Worm (Caenorhabditis elegans) whole organism, L2 larva: ENCODE results near the gene sdz-13.

Experiments
- C34F6.9 ChIP-seq: fragments of 150-350 bp; optimal IDR thresholded peaks from 2 replicates; lab custom pipeline; 2014; ENCODE audit warnings: missing biosample characterization, missing genetic modification characterization
- F13H6.1 ChIP-seq: sonication (generic microtip); optimal IDR thresholded peaks from 2 replicates; lab custom pipeline; 2016; ENCODE audit warnings: missing genetic modification characterization, missing compliant biosample characterization
- ZK546.5 ChIP-seq: sonication (generic microtip); optimal IDR thresholded peaks from 2 replicates; lab custom pipeline; 2017; ENCODE audit warnings: missing biosample characterization, missing genetic modification characterization
- alr-1 ChIP-seq: fragments of 150-350 bp; optimal IDR thresholded peaks from 2 replicates; lab custom pipeline; 2014; ENCODE audit warnings: missing biosample characterization, missing genetic modification characterization
- aly-2 ChIP-seq: fragments of 150-350 bp; optimal IDR thresholded peaks from 2 replicates; lab custom pipeline; 2014; ENCODE audit warnings: missing biosample characterization, missing genetic modification characterization
- ama-1 ChIP-seq: fragments of 150-350 bp; optimal IDR thresholded peaks from 2 replicates; lab custom pipeline; 2018; ENCODE audit warnings: inconsistent platforms
- blmp-1 ChIP-seq: sonication (generic microtip); optimal IDR thresholded peaks from 2 replicates; lab custom pipeline; 2017; ENCODE audit warnings: missing genetic modification characterization, mild to moderate bottlenecking, missing compliant biosample characterization, antibody characterized with exemption, moderate library complexity; ENCODE audit not compliant: insufficient read depth
- crh-2 ChIP-seq: sonication (generic microtip); optimal IDR thresholded peaks from 2 replicates; lab custom pipeline; 2017; ENCODE audit warnings: missing biosample characterization, missing genetic modification characterization
- dmd-4 ChIP-seq: sonication (generic microtip); optimal IDR thresholded peaks from 2 replicates; lab custom pipeline; 2017; ENCODE audit warnings: missing biosample characterization, missing genetic modification characterization
- elt-1 ChIP-seq: fragments of 150-350 bp; optimal IDR thresholded peaks from 2 replicates; lab custom pipeline; 2014; ENCODE audit warnings: missing biosample characterization, missing genetic modification characterization
- elt-3 ChIP-seq: sonication (generic microtip); optimal IDR thresholded peaks from 2 replicates; lab custom pipeline; 2017; ENCODE audit warnings: missing biosample characterization, missing genetic modification characterization
- fos-1 ChIP-seq: fragments of 150-350 bp; optimal IDR thresholded peaks from 2 replicates; lab custom pipeline; 2014; ENCODE audit warnings: missing biosample characterization, missing genetic modification characterization
- gmeb-1 ChIP-seq: fragments of 150-350 bp; optimal IDR thresholded peaks from 2 replicates; lab custom pipeline; 2014; ENCODE audit warnings: missing biosample characterization, missing genetic modification characterization
- lin-11 ChIP-seq: fragments of 150-350 bp; sonication (generic microtip); optimal IDR thresholded peaks from 2 replicates; lab custom pipeline; 2014; ENCODE audit warnings: missing biosample characterization, missing genetic modification characterization, inconsistent platforms, mixed read lengths
- lin-13 ChIP-seq: fragments of 150-350 bp; optimal IDR thresholded peaks from 2 replicates; lab custom pipeline; 2014; ENCODE audit warnings: missing biosample characterization, missing genetic modification reagents, missing genetic modification characterization
- lin-39 ChIP-seq: fragments of 150-350 bp; optimal IDR thresholded peaks from 2 replicates; lab custom pipeline; 2014; ENCODE audit warnings: missing biosample characterization, missing genetic modification reagents, missing genetic modification characterization
- lsy-2 ChIP-seq, 2 experiments: fragments of 150-350 bp in 1 of 2; sonication (generic microtip) in 1 of 2; optimal IDR thresholded peaks; 2 replicates each; lab custom pipeline; 2014 to 2017; ENCODE audit warnings: missing biosample characterization in 2 of 2, missing genetic modification characterization in 2 of 2
- mab-5 ChIP-seq: fragments of 150-350 bp; optimal IDR thresholded peaks from 2 replicates; lab custom pipeline; 2014; ENCODE audit warnings: missing biosample characterization, missing genetic modification characterization
- mbf-1 ChIP-seq: sonication (generic microtip); optimal IDR thresholded peaks from 2 replicates; lab custom pipeline; 2017; ENCODE audit warnings: missing biosample characterization, missing genetic modification characterization
- nhr-11 ChIP-seq: fragments of 150-350 bp; optimal IDR thresholded peaks from 2 replicates; lab custom pipeline; 2014; ENCODE audit warnings: missing biosample characterization, missing genetic modification characterization
- nhr-12 ChIP-seq: fragments of 150-350 bp; optimal IDR thresholded peaks from 2 replicates; lab custom pipeline; 2014; ENCODE audit warnings: missing biosample characterization, missing genetic modification characterization
- nhr-129 ChIP-seq: fragments of 150-350 bp; optimal IDR thresholded peaks from 2 replicates; lab custom pipeline; 2014; ENCODE audit warnings: missing biosample characterization, missing genetic modification characterization
- nhr-21 ChIP-seq: fragments of 150-350 bp; optimal IDR thresholded peaks from 2 replicates; lab custom pipeline; 2014; ENCODE audit warnings: missing biosample characterization, missing genetic modification characterization
- nhr-23 ChIP-seq: fragments of 150-350 bp; optimal IDR thresholded peaks from 2 replicates; lab custom pipeline; 2014; ENCODE audit warnings: missing biosample characterization, missing genetic modification reagents, missing genetic modification characterization
- nhr-25 ChIP-seq: fragments of 150-350 bp; sonication (generic microtip); optimal IDR thresholded peaks from 3 replicates; lab custom pipeline; 2014; ENCODE audit warnings: missing biosample characterization, missing genetic modification characterization
- nhr-6 ChIP-seq: fragments of 150-350 bp; optimal IDR thresholded peaks from 2 replicates; lab custom pipeline; 2014; ENCODE audit warnings: missing biosample characterization, missing genetic modification characterization
- nhr-77 ChIP-seq: fragments of 150-350 bp; optimal IDR thresholded peaks from 2 replicates; lab custom pipeline; 2014; ENCODE audit warnings: missing biosample characterization, missing genetic modification characterization
- sem-4 ChIP-seq: fragments of 150-350 bp; optimal IDR thresholded peaks from 2 replicates; lab custom pipeline; 2014; ENCODE audit warnings: missing biosample characterization, missing genetic modification reagents, missing genetic modification characterization
- skn-1 ChIP-seq: sonication (generic microtip); optimal IDR thresholded peaks from 2 replicates; lab custom pipeline; 2017; ENCODE audit warnings: missing biosample characterization, missing genetic modification characterization
- sma-3 ChIP-seq: sonication (generic microtip); optimal IDR thresholded peaks from 2 replicates; lab custom pipeline; 2016; ENCODE audit warnings: missing genetic modification reagents, missing genetic modification characterization, missing compliant biosample characterization
- unc-55 ChIP-seq: fragments of 150-350 bp; sonication (generic microtip); optimal IDR thresholded peaks from 3 replicates; lab custom pipeline; 2014; ENCODE audit warnings: missing biosample characterization, missing genetic modification reagents, missing genetic modification characterization
- unc-62 ChIP-seq: fragments of 150-350 bp; optimal IDR thresholded peaks from 2 replicates; lab custom pipeline; 2014; ENCODE audit warnings: missing biosample characterization, missing genetic modification reagents, missing genetic modification characterization
- zag-1 ChIP-seq: fragments of 150-350 bp; optimal IDR thresholded peaks from 2 replicates; lab custom pipeline; 2014; ENCODE audit warnings: missing biosample characterization, missing genetic modification characterization
- ztf-1 ChIP-seq: fragments of 200-800 bp; sonication (Bioruptor generic); conservative IDR thresholded peaks from 2 replicates; pipeline ENCODE4 v1.3.6; 2022; ENCODE audit warnings: missing genetic modification characterization, missing compliant biosample characterization
- ztf-11 ChIP-seq: sonication (generic microtip); optimal IDR thresholded peaks from 2 replicates; lab custom pipeline; 2017; ENCODE audit warnings: missing biosample characterization, missing genetic modification characterization

The sdz-13 gene

ce11 chrIV:10909206-10909605, 29.8 kb upstream of the sdz-13 start, which contains the start of gene ZK596.2:
Gene ZK596.2, minus strand, starts transcription at chrIV:10909306.
- TF ChIP-seq lin-39 (no peak), alr-1 (no peak), gmeb-1 (no peak), aly-2 (tag; lab: Kevin White, UChicago) (no peak), nhr-77 (tag; lab: Kevin White, UChicago) (no peak), mab-5 (tag; lab: Kevin White, UChicago) (no peak), zag-1 (tag; lab: Kevin White, UChicago) (no peak), dmd-4 (tag; lab: Kevin White, UChicago) (no peak), nhr-25 (tag; lab: Kevin White, UChicago) (no peak), lin-13 (GFP tag; lab: Kevin White, UChicago) (no peak), elt-3 (tag; lab: Kevin White, UChicago) (no peak), fos-1 (tag; lab: Kevin White, UChicago) (no peak), F13H6.1 (tag; lab: Kevin White, UChicago) (no peak), nhr-129 (tag; lab: Kevin White, UChicago) (no peak), nhr-21 (no peak), ztf-11 (no peak)

- TF ChIP-seq crh-2 (tag; lab: Kevin White, UChicago) (no peak), C34F6.9 (tag; lab: Kevin White, UChicago) (no peak), blmp-1 (tag; lab: Kevin White, UChicago) (no peak), unc-55 (GFP tag; lab: Kevin White, UChicago) (no peak), nhr-12 (tag; lab: Kevin White, UChicago) (no peak), nhr-25 (tag; lab: Kevin White, UChicago) (no peak), nhr-11 (tag; lab: Kevin White, UChicago) (no peak), aly-2 (tag; lab: Kevin White, UChicago) (no peak), nhr-77 (tag; lab: Kevin White, UChicago) (no peak), unc-62 (no peak), gmeb-1 (no peak), ama-1 (lab: Kevin White, UChicago) (no peak), mbf-1 (tag; lab: Kevin White, UChicago) (no peak)
These were observed 24.8 kb upstream of the sdz-13 start, which contains the start of gene ZK596.3 for ce11 chrIV:10904282-10904681. Gene ZK596.3, minus strand, starts transcription at chrIV:10904382.

DNA sequence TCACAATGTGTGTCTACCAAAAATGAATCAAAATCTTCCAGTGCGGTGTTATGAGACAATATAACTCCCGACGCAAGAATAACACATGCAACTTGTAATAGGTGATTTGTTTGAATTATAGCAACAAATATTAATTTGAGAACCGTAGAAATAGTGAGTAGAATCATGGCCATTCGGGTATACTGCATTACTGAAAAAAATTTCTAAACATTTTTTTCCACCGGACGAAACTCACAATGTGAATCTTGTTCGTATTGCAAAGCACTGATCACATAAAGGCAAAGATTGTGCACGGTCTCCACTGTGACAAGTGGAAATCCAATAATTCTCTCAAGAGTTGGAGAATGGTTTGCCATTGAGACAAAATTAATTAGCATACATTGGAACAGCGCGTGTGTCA, 23.0 kb upstream of the sdz-13 start:
- no peak for TF ChIP-seq lin-11
- TF ChIP-seq mab-5 (tag; lab: Kevin White, UChicago) = no peak
- TF ChIP-seq nhr-23 = no peak
- no peak for TF ChIP-seq elt-1

DNA sequence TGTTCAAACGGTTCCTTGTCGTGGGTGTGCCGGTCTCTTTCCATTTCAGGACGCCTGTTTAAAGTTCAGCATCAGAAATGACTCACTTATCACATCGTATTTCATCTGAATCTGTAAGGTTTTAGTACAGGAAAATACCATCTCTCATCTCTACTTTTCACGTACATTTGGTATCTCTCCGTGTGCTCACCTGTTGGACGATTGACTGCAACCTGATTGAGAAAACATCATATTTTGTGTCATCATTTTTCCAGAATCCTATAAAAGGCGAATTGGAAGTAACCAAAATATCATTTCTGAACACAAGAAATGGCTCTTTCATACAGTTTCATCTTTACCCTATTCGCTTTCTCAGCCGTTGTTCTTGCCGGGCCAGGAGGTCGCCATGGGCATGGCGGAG, 20.6 kb upstream of the sdz-13 start, which contains the start of gene srlf-30:
Gene srlf-30, plus strand, starts transcription at position 301 of the 400 bp plus-strand sequence.
- TF ChIP-seq nhr-6 (tag; lab: Kevin White, UChicago) (no peak), mbf-1 (tag; lab: Kevin White, UChicago) (no peak), ama-1 (lab: Kevin White, UChicago) (no peak), ztf-1 (GFP tag; lab: Robert Waterston, UW) (no peak), mab-5 (tag; lab: Kevin White, UChicago) (no peak), gmeb-1 (no peak), alr-1 (no peak), ztf-11 (no peak), sma-3 (no peak), skn-1 (tag; lab: Kevin White, UChicago) (no peak), aly-2 (tag; lab: Kevin White, UChicago) (no peak), fos-1 (tag; lab: Kevin White, UChicago) (no peak), elt-3 (tag; lab: Kevin White, UChicago) (no peak), ZK546.5 (tag; lab: Kevin White, UChicago) (no peak), C34F6.9 (tag; lab: Kevin White, UChicago) (no peak), nhr-11 (tag; lab: Kevin White, UChicago) (no peak), nhr-23 (no peak), F13H6.1 (tag; lab: Kevin White, UChicago) (no peak), lin-11 (no peak), nhr-12 (tag; lab: Kevin White, UChicago) (no peak)

ce11 chrIV:10899091-10899490, 19.6 kb upstream of the sdz-13 start, which contains the start of the genes F13E9.9 and F13E9.19:
Gene F13E9.9, minus strand, starts transcription at chrIV:10899191.
Gene F13E9.19, plus strand, starts transcription at chrIV:10899406.
- TF ChIP-seq aly-2 (tag; lab: Kevin White, UChicago) (no peak), sem-4 (tag; lab: Kevin White, UChicago) (no peak), unc-62 (no peak), ama-1 (lab: Kevin White, UChicago) (no peak), ztf-11 (no peak), lsy-2 (tag; optimal IDR thresholded peaks at IDR 0.05; lab: Kevin White, UChicago) (no peak), sma-3 (no peak)
